Fruit fly (Drosophila melanogaster): ENCODE measurements around the gene Mhcl.
A peak's percentile ranks its signal among the peaks of the same experiment; 100 is the strongest.

The Mhcl gene

dm6 chr3R:16025587-16026223 lies 72.9 kb downstream of the Mhcl start, which contains the start of gene pnr (continued):
- TF ChIP-seq Ets96B (tag; optimal IDR thresholded peaks at IDR 0.05) (no peak), acj6 (GFP tag; optimal IDR thresholded peaks at IDR 0.05) (no peak), CG9139 (GFP tag; optimal IDR thresholded peaks at IDR 0.05) (no peak), Eip78C (GFP tag) (peak; percentile 78), achi (GFP tag; optimal IDR thresholded peaks at IDR 0.05) (no peak), CG15336 (GFP tag; IDR thresholded peaks at IDR 0.05) (0 out of 2 replicates have a peak, but pooled peaks have one; percentile 12), dsx (GFP tag; optimal IDR thresholded peaks at IDR 0.05; ENCODE audit: poor library complexity, severe bottlenecking) (peak; percentile 27), CG6854 (GFP tag; optimal IDR thresholded peaks at IDR 0.05) (no peak), Eip75B (GFP tag; optimal IDR thresholded peaks at IDR 0.05) (peak; percentile 5), topi (GFP tag; optimal IDR thresholded peaks at IDR 0.05) (no peak)

- TF ChIP-seq CG11762 (GFP tag; optimal IDR thresholded peaks at IDR 0.05; ENCODE audit: insufficient read depth) (no peak), topi (GFP tag; optimal IDR thresholded peaks at IDR 0.05) (no peak), Met (GFP tag; optimal IDR thresholded peaks at IDR 0.05) (no peak), CG6854 (GFP tag; optimal IDR thresholded peaks at IDR 0.05) (no peak), Ets21C (GFP tag; optimal IDR thresholded peaks at IDR 0.05) (no peak)
Observed at dm6 chr3R:16024110-16024509, 74.5 kb downstream of the Mhcl start.

dm6 chr3R:16023627-16024026 lies 74.9 kb downstream of the Mhcl start:
- TF ChIP-seq CG11762 (GFP tag; optimal IDR thresholded peaks at IDR 0.05; ENCODE audit: insufficient read depth) = no peak
- peak; percentile 1 for TF ChIP-seq Met (GFP tag; optimal IDR thresholded peaks at IDR 0.05)
- TF ChIP-seq eg (GFP tag; IDR thresholded peaks at IDR 0.05) = no peak
- TF ChIP-seq Ets96B (tag; optimal IDR thresholded peaks at IDR 0.05) = no peak
- TF ChIP-seq CG6808 (GFP tag; optimal IDR thresholded peaks at IDR 0.05) = no peak
- TF ChIP-seq Sox15 (GFP tag; optimal IDR thresholded peaks at IDR 0.05) = no peak
- no peak for TF ChIP-seq fd85E (GFP tag; optimal IDR thresholded peaks at IDR 0.05)
- no peak for TF ChIP-seq CG11902 (GFP tag; optimal IDR thresholded peaks at IDR 0.05)
- no peak for TF ChIP-seq Smox (GFP tag; optimal IDR thresholded peaks at IDR 0.05)
- peak; percentile 9 for TF ChIP-seq acj6 (GFP tag; optimal IDR thresholded peaks at IDR 0.05)
- TF ChIP-seq OdsH (GFP tag; optimal IDR thresholded peaks at IDR 0.05) = no peak
- no peak for TF ChIP-seq dsx (GFP tag; optimal IDR thresholded peaks at IDR 0.05; ENCODE audit: poor library complexity, severe bottlenecking)
- TF ChIP-seq CG8632 (GFP tag; optimal IDR thresholded peaks at IDR 0.05) = no peak
- TF ChIP-seq salr (GFP tag; optimal IDR thresholded peaks at IDR 0.05) = no peak
- TF ChIP-seq CG8119 (GFP tag; IDR thresholded peaks at IDR 0.05) = no peak
- no peak for TF ChIP-seq cyc (GFP tag; optimal IDR thresholded peaks at IDR 0.05)
- TF ChIP-seq CG4318 (GFP tag; optimal IDR thresholded peaks at IDR 0.05) = no peak
- no peak for TF ChIP-seq Hr39 (GFP tag; optimal IDR thresholded peaks at IDR 0.05)
- TF ChIP-seq Eip78C (GFP tag) = peak; percentile 63
- TF ChIP-seq CG32006 (GFP tag; optimal IDR thresholded peaks at IDR 0.05) = no peak
- TF ChIP-seq CG6276 (GFP tag; optimal IDR thresholded peaks at IDR 0.05) = no peak
- TF ChIP-seq CG1621 (tag; optimal IDR thresholded peaks at IDR 0.05) = no peak
- no peak for TF ChIP-seq esn (GFP tag; optimal IDR thresholded peaks at IDR 0.05)
- peak; percentile 63 for TF ChIP-seq svp (GFP tag)
- TF ChIP-seq Sox102F (GFP tag; optimal IDR thresholded peaks at IDR 0.05) = no peak
- no peak for TF ChIP-seq CG8319 (GFP tag; optimal IDR thresholded peaks at IDR 0.05)
- TF ChIP-seq lz (GFP tag; optimal IDR thresholded peaks at IDR 0.05) = peak; percentile 11
- TF ChIP-seq Blimp-1 (GFP tag; optimal IDR thresholded peaks at IDR 0.05) = no peak
- no peak for TF ChIP-seq Eip93F (GFP tag; optimal IDR thresholded peaks at IDR 0.05)
- TF ChIP-seq spab (GFP tag; optimal IDR thresholded peaks at IDR 0.05) = no peak
- no peak for TF ChIP-seq CG3032 (tag; optimal IDR thresholded peaks at IDR 0.05)
- TF ChIP-seq CG15336 (GFP tag; IDR thresholded peaks at IDR 0.05) = no peak
- TF ChIP-seq Eip75B (GFP tag; optimal IDR thresholded peaks at IDR 0.05) = no peak
- TF ChIP-seq pdm3 (GFP tag; optimal IDR thresholded peaks at IDR 0.05) = no peak
- no peak for TF ChIP-seq fkh (GFP tag; optimal IDR thresholded peaks at IDR 0.05)
- TF ChIP-seq topi (GFP tag; optimal IDR thresholded peaks at IDR 0.05) = no peak
- no peak for TF ChIP-seq CG6792 (GFP tag; optimal IDR thresholded peaks at IDR 0.05)
- no peak for TF ChIP-seq CG6854 (GFP tag; optimal IDR thresholded peaks at IDR 0.05)
- TF ChIP-seq CG31627 (GFP tag; optimal IDR thresholded peaks at IDR 0.05) = no peak
- no peak for TF ChIP-seq Gug (GFP tag; IDR thresholded peaks at IDR 0.05)
- no peak for TF ChIP-seq dac (GFP tag; optimal IDR thresholded peaks at IDR 0.05)
- no peak for TF ChIP-seq CG9139 (GFP tag; optimal IDR thresholded peaks at IDR 0.05)
- TF ChIP-seq Ets21C (GFP tag; optimal IDR thresholded peaks at IDR 0.05) = no peak
- TF ChIP-seq Lpt (GFP tag; optimal IDR thresholded peaks at IDR 0.05) = no peak
